Worm (Caenorhabditis elegans) whole organism, dauer: ENCODE results near the gene srh-19.
"Not testable (repeated sequence)": the region's sequence is repeated elsewhere in the genome, so short reads cannot be mapped to it uniquely, and the experiment has no call there.

ENCODE experiments used
- unc-62 ChIP-seq: sonication (generic microtip); optimal IDR thresholded peaks from 2 replicates; lab custom pipeline; 2017; ENCODE audit warnings: missing biosample characterization, missing genetic modification reagents, missing genetic modification characterization

The srh-19 gene

DNA sequence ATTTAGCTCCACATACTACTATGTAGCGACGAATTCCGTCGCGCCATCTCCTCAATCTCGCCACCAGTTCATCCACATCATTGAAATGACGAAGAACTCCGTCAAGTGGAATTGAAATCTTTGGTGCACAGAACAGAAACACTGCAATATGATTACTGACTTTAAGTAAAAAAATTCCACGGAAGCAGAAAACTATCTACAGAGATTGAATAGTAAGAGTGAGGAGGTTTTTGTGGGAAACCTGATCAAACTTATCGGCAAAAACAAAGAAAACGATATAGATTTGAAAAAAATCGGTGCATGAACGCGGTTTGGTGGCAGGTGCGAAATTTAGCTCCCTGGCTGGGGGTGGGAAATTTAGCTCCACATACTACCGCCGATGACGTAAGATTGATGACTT is 9.5 kb upstream of the srh-19 start, which contains the start of gene ZK402.2:
ZK402.2 (plus strand) TSS at position 301 of the 400 bp plus-strand sequence.
- TF ChIP-seq unc-62 (GFP tag; lab: Kevin White, UChicago), result not testable (repeated sequence)

DNA sequence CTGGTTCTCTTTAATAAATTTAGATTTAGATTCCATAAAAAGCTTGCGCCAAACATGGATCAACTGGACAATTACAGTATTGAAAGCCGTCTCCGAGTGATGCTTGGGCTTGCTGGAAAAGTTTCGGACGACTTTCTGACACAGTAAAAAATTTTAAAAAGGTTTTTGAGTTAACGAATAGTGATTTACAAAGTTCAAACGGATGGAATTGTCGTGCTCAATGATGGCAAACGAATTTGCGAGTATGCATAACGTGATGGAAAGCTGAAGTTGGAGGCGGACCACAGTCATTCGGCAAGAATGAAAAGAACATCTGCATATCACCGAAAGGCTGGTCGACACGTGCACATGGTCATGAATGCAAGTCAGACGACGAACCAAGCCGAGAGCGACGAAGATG is 9.0 kb upstream of the srh-19 start, which contains the start of gene ZK402.1:
ZK402.1 (plus strand) TSS at position 301 of the 400 bp plus-strand sequence.
- TF ChIP-seq unc-62 (GFP tag; lab: Kevin White, UChicago), result not testable (repeated sequence)

DNA sequence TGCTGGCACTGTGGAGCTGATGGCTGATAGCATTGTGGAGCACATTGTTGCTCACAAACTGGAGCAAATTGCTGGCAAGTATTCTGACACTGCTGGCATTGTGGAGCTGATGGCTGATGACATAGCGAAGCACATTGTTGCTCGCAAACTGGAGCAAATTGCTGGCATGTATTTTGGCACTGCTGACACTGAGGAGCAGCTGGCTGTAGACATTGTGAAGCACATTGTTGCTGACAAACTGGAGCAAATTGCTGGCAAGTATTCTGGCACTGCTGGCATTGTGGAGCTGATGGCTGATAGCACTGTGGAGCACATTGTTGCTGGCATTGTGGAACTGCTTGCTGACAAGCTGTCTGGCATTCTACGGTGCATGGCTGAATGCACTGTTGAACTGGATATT is 3.7 kb upstream of the srh-19 start:
- TF ChIP-seq unc-62 (GFP tag; lab: Kevin White, UChicago), result no peak

DNA sequence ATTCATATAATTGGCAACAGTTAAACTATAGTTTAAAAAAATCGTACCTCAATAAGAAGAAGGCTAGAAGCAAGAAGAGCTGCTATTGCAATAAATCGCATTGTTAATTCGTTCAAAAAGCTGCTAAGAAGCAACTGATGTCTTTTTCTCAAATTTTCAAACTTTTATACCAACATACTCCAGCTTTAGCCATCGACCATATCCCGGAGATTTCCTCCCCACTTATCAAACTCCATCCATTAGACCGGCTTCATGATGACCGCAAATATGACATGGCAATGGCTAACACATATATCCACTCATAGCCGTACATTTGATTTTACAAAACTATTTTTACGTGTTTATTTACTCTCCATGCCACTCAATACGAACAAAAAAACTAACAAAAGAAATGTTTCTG is 2.4 kb upstream of the srh-19 start, which contains the start of gene abu-2:
abu-2 (minus strand) TSS at position 101 of the 400 bp plus-strand sequence.
- TF ChIP-seq unc-62 (GFP tag; lab: Kevin White, UChicago), result no peak

- TF ChIP-seq unc-62 (GFP tag; lab: Kevin White, UChicago), result no peak
Observed at ce11 chrX:1416776-1417354, 3.9 kb downstream of the srh-19 start, which contains the start of the genes F19G12.4 and F19G12.8. Gene F19G12.4, plus strand, starts transcription at chrX:1417304. Gene F19G12.8, plus strand, starts transcription at chrX:1417320.

DNA sequence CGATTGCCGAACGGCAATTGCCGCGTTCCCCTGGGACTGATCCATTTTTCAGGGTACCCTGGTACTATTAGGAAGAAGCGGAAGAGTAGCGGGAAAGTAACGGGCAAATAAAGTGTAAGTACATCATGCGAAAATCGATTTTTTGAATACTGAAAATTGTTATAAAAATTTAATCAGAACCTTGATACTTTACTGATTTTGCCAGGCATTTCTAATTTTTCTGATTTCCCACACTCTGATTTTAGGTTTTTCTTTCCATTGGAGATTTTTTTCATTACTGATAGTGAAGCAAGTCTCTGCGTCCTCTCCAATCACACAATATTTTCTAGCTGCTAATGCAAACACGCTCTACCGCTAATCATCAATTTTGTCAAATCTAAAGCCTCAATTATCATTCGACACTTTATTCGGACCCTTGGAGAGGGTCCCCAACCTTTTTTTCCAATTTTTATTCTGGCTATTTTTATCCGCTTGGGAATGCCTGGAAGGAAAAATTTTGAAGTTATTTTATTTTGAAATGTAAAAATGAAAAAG is 6.3 kb downstream of the srh-19 start, which contains the start of gene F19G12.9:
F19G12.9 (plus strand) TSS at position 51 of the 534 bp plus-strand sequence.
- no peak for TF ChIP-seq unc-62 (GFP tag; lab: Kevin White, UChicago)

- TF ChIP-seq unc-62 (GFP tag; lab: Kevin White, UChicago), result no peak
Observed at ce11 chrX:1420524-1420923, 7.6 kb downstream of the srh-19 start.

- no peak for TF ChIP-seq unc-62 (GFP tag; lab: Kevin White, UChicago)
Observed at ce11 chrX:1424509-1424908, 11.6 kb downstream of the srh-19 start, which contains the start of gene F19G12.3. Gene F19G12.3, plus strand, starts transcription at chrX:1424809.

DNA sequence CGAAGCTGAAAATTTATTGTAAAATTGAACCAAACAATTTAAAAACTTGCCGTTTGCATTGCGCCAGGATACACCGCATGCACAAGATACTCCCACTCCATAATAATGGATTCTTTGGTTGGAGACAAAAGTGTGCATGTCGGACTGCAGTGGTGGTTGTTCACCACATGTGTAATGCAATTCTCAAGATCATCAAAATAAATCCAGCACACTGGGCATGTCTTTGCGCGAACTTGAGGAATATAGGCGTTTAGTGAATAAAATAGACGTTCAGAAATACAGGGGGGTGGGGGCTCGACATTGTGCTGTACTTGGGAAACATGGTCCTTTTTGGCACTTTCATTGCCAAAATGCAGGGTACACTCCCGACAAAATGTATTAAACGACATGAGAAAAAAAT is 13.5 kb downstream of the srh-19 start, which contains the start of gene F19G12.11:
F19G12.11 (minus strand) TSS at position 101 of the 400 bp plus-strand sequence.
- no peak for TF ChIP-seq unc-62 (GFP tag; lab: Kevin White, UChicago)

DNA sequence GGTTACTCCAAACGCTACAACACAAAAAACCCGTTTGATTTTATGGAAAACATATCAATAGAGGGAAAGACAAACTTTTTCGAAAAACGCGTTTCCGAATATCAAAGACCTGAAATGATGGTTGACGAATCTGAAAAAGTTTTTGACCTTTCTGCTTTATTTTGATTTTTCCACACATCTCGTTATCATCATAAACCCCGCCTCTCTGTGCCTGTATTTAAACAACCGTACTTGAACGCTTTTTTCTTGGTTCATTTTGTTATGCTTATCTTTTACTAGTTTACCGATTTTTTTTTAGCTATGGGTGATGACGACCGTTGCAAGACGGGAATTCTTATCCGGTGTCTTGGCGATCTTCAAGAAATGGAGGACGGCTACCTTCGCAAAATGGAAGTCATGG is 17.8 kb downstream of the srh-19 start, which contains the start of gene F19G12.1:
F19G12.1 (plus strand) TSS at position 301 of the 400 bp plus-strand sequence.
- TF ChIP-seq unc-62 (GFP tag; lab: Kevin White, UChicago), result not testable (repeated sequence)

ce11 chrX:1437097-1437496 is 24.2 kb downstream of the srh-19 start:
- no peak for TF ChIP-seq unc-62 (GFP tag; lab: Kevin White, UChicago)

DNA sequence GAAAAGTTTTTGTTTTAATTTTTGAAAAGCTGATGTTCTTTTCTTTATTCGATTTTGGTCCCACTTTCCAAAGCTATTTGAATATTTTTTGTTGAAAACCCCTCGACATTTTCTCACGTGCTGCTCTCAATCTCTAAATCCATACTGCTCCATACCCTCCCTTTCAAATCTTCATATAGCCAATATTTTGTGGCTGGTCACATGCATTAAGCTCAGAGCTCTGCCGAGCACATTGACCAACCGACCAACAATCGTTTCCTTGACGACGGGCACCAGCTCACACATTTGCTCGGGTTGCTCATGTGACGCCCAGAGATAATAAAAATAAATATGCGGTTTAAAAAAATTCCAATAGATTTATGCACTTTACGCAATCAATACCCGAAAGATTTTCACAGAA is 26.0 kb downstream of the srh-19 start:
- TF ChIP-seq unc-62 (GFP tag; lab: Kevin White, UChicago), result no peak

ce11 chrX:1440161-1440560 is 27.2 kb downstream of the srh-19 start, which contains the start of gene sedl-1:
Gene sedl-1, minus strand, starts transcription at chrX:1440261.
- no peak for TF ChIP-seq unc-62 (GFP tag; lab: Kevin White, UChicago)

ce11 chrX:1441602-1442183 is 28.7 kb downstream of the srh-19 start:
- no peak for TF ChIP-seq unc-62 (GFP tag; lab: Kevin White, UChicago)

DNA sequence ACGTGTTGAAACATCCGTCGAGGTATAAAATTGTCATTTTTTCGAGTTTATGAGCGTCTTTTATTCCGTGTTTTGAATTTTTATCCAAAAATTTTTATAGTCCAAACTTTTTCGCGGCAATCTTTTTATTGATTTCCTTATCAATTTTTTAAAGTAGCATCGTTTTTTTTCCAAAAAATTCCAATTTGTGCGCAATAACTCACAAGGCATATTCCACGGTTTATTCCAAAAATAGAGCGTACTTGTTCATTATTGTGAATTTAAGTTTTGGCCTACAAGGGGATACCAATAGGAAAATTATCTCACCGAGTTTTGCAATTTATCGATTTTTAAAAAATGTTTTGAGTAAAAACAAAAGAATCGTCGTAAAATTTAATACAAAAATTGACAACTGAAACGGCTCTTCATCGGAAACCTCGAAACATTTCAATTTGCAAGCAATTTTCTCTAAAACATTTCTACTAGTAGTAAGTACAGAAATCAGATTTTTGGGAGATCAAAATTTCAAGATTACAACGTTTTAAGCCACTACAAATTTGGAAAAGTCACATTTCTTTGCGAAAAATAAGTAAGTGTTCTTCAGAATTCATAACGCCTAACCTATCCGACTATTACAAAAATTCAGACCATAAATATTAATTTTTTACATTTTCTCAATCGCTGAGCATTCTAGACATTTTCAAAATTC is 30.8 kb downstream of the srh-19 start:
- no peak for TF ChIP-seq unc-62 (GFP tag; lab: Kevin White, UChicago)
